Worm (Caenorhabditis elegans): Measurements from ENCODE around the gene tlk-1.

- TF ChIP-seq fos-1 (tag; optimal IDR thresholded peaks at IDR 0.05) (no peak), ztf-11 (tag; optimal IDR thresholded peaks at IDR 0.05) (no peak), ama-1 (optimal IDR thresholded peaks at IDR 0.05) (no peak), fkh-10 (GFP tag; optimal IDR thresholded peaks at IDR 0.05) (no peak), nhr-12 (tag; optimal IDR thresholded peaks at IDR 0.05) (no peak), egl-13 (tag; optimal IDR thresholded peaks at IDR 0.05) (no peak), F16B12.6 (tag; optimal IDR thresholded peaks at IDR 0.05) (no peak), egl-27 (tag; optimal IDR thresholded peaks at IDR 0.05) (no peak), nhr-76 (tag; optimal IDR thresholded peaks at IDR 0.05) (no peak), mef-2 (tag; optimal IDR thresholded peaks at IDR 0.05) (no peak), ceh-82 (tag; optimal IDR thresholded peaks at IDR 0.05) (no peak), mep-1 (tag; optimal IDR thresholded peaks at IDR 0.05) (no peak), dpl-1 (GFP tag; optimal IDR thresholded peaks at IDR 0.05) (no peak), unc-62 (GFP tag; optimal IDR thresholded peaks at IDR 0.05) (no peak)
These were observed 31.7 kb downstream of the tlk-1 start for ce11 chrIII:9731313-9731912.

Measured in whole organism, L1 larva.